Worm (Caenorhabditis elegans) whole organism, L2 larva: ENCODE results near the gene memi-2.

Source experiments
- F13H6.1 ChIP-seq: sonication (generic microtip); optimal IDR thresholded peaks from 2 replicates; lab custom pipeline; 2016; ENCODE audit warnings: missing genetic modification characterization, missing compliant biosample characterization
- aly-2 ChIP-seq: fragments of 150-350 bp; optimal IDR thresholded peaks from 2 replicates; lab custom pipeline; 2014; ENCODE audit warnings: missing biosample characterization, missing genetic modification characterization

DNA sequence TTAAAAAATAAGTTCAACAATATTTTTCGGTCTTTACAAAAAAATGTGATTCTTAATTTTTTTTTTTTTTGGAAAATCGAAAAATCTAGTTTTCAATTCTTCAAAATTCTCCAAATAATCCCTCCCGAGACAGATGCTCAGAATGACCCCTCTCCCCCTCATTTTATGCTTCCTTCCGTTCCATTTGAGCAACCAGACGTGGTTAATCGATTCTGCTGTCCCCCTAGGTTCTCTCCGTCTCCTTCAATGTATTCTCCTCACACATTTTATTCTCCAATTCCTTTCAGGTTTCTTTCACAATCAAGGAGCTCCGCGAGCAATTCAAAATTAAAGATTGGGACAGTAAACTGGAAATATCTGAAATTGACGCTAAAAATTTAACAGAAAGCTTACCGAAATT is 25.4 kb downstream of the memi-2 start:
- TF ChIP-seq aly-2 (tag; lab: Kevin White, UChicago), result no peak
- TF ChIP-seq F13H6.1 (tag; lab: Kevin White, UChicago), result no peak
